Worm (Caenorhabditis elegans): Measurements from ENCODE around the gene glb-20.

Gene glb-20

DNA sequence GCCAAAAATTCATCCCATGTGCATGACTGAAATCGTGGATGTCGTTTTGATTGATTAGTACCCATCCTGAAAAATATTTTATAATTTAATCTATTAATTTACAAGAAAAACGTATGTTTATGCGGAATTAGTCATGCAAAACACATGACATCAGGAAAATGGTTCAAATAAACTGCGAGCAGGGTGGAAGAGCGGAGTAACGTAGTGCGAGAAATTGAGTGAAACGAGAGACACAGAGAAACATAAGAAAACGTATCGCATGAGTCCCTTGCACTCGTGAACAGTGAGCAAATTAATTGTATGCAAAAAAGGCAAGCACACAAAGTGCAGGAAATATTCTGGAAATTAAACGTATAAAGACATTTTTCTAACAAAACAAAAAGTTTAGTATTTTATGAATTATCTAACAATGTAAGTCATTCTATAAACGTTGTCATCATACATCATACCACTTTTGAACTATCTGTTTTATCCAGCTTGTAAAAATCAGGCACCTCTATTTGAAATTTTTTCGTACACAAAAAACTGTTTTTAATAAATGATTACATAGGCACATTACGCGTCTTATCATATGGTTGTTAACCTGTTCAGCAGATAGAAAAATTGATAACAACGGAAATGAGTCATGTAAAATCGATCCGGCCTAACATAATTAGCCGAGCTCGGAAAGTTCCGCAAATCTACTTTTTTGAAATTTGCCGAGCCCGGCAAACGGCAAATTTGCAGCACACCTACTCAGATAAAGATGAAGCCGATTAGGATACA is 40.2 kb upstream of the glb-20 start, which contains the start of gene F54B11.5:
TSS of gene F54B11.5 (minus strand) at position 66 of the 765 bp plus-strand sequence.
- TF ChIP-seq unc-62 (GFP tag; optimal IDR thresholded peaks at IDR 0.05) (peak; percentile 14), ces-1 (GFP tag; optimal IDR thresholded peaks at IDR 0.05) (peak; percentile 30), bed-3 (GFP tag; optimal IDR thresholded peaks at IDR 0.05) (no peak), mep-1 (tag; optimal IDR thresholded peaks at IDR 0.05) (peak; percentile 33), lin-13 (tag; optimal IDR thresholded peaks at IDR 0.05) (peak; percentile 15), nhr-28 (tag; optimal IDR thresholded peaks at IDR 0.05) (no peak), lsy-2 (tag; optimal IDR thresholded peaks at IDR 0.05) (no peak), hlh-1 (tag; optimal IDR thresholded peaks at IDR 0.05) (no peak), M03D4.4 (tag; optimal IDR thresholded peaks at IDR 0.05) (no peak)

DNA sequence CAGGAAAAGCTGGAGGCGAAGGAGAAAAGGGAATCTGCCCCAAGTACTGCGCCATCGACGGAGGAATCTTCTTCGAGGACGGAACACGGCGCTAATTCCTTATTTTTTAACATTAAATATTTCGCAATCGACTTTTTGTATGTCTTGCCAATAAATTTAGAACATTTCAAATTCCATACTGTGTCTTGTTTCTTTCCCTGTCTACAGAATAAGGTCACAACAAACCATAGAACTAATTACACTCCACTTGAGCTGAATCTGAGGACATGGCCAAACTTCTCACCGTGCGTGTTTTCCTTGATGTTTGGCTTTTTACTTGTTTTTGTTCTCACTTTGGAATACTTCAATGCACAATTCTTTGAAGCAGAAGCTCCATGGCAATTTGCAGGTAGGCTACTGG is 36.4 kb upstream of the glb-20 start, which contains the start of gene F54B11.4:
TSS of gene F54B11.4 (plus strand) at position 301 of the 400 bp plus-strand sequence.
- no peak for TF ChIP-seq zip-8 (tag; optimal IDR thresholded peaks at IDR 0.05)
- no peak for TF ChIP-seq mab-5 (tag; optimal IDR thresholded peaks at IDR 0.05)
- no peak for TF ChIP-seq flh-1 (GFP tag; optimal IDR thresholded peaks at IDR 0.05)
- no peak for TF ChIP-seq nhr-2 (tag; optimal IDR thresholded peaks at IDR 0.05)

DNA sequence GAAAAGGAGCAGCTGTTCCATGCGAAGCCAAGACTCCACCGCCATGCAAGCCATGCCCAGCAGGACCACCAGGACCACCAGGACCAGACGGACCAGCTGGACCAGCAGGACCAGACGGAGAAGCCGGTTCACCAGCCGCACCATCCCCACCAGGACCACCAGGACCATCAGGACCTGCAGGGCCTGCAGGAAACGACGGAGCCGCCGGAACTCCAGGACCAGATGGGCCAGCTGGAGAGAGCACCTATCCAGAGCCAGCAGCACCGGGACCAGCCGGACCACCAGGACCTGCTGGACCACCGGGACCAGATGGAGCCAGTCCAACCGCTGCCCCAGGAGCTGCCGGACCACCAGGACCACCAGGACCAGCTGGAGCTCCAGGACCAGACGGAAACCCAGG is 36.0 kb upstream of the glb-20 start:
- TF ChIP-seq M03D4.4 (tag; optimal IDR thresholded peaks at IDR 0.05), result no peak
- no peak for TF ChIP-seq unc-120 (tag; optimal IDR thresholded peaks at IDR 0.05; ENCODE audit: poor library complexity, severe bottlenecking)
- TF ChIP-seq ceh-83 (GFP tag; optimal IDR thresholded peaks at IDR 0.05), result no peak
- no peak for TF ChIP-seq drap-1 (GFP tag; optimal IDR thresholded peaks at IDR 0.05)
- TF ChIP-seq lin-32 (GFP tag; optimal IDR thresholded peaks at IDR 0.05), result no peak
- TF ChIP-seq sptf-1 (tag; optimal IDR thresholded peaks at IDR 0.05), result no peak
- TF ChIP-seq mep-1 (tag; optimal IDR thresholded peaks at IDR 0.05), result no peak
- TF ChIP-seq ceh-43 (GFP tag; optimal IDR thresholded peaks at IDR 0.05), result no peak
- no peak for TF ChIP-seq tbx-8 (GFP tag; optimal IDR thresholded peaks at IDR 0.05)
- no peak for TF ChIP-seq nhr-2 (tag; optimal IDR thresholded peaks at IDR 0.05)
- TF ChIP-seq ztf-11 (tag; optimal IDR thresholded peaks at IDR 0.05), result no peak
- TF ChIP-seq hlh-1 (tag; optimal IDR thresholded peaks at IDR 0.05), result no peak
- no peak for TF ChIP-seq sem-2 (GFP tag; optimal IDR thresholded peaks at IDR 0.05)
- no peak for TF ChIP-seq flh-1 (GFP tag; optimal IDR thresholded peaks at IDR 0.05)
- TF ChIP-seq lsy-2 (tag; optimal IDR thresholded peaks at IDR 0.05), result no peak

DNA sequence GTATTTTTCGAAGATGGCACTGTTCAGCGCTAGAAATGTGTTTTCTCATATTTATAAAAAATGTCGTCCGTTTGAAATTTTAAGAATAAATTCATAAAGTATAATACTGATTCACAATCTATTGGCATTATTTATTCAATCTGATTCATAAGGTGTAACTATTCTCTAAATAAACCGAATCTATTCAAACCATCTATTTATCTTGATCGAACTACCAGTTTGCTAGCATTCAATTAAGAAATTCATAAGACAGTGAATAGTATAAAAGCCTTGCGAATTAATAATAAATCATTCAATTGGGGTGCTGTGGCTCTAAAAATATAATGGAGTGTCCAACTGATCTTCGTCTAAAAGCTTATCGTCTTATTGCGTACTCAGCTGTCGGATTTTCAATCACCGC is 35.2 kb upstream of the glb-20 start, which contains the start of gene col-44:
TSS of gene col-44 (plus strand) at position 301 of the 400 bp plus-strand sequence.
- TF ChIP-seq zip-8 (tag; optimal IDR thresholded peaks at IDR 0.05) (no peak), elt-3 (tag; optimal IDR thresholded peaks at IDR 0.05) (no peak), nhr-28 (tag; optimal IDR thresholded peaks at IDR 0.05) (no peak), lin-32 (GFP tag; optimal IDR thresholded peaks at IDR 0.05) (no peak), bed-3 (GFP tag; optimal IDR thresholded peaks at IDR 0.05) (no peak), tbx-8 (GFP tag; optimal IDR thresholded peaks at IDR 0.05) (no peak), hlh-1 (tag; optimal IDR thresholded peaks at IDR 0.05) (no peak), ces-1 (GFP tag; optimal IDR thresholded peaks at IDR 0.05) (no peak), mab-5 (tag; optimal IDR thresholded peaks at IDR 0.05) (no peak), lin-13 (tag; optimal IDR thresholded peaks at IDR 0.05) (no peak), pha-4 (tag; optimal IDR thresholded peaks at IDR 0.05) (no peak)

DNA sequence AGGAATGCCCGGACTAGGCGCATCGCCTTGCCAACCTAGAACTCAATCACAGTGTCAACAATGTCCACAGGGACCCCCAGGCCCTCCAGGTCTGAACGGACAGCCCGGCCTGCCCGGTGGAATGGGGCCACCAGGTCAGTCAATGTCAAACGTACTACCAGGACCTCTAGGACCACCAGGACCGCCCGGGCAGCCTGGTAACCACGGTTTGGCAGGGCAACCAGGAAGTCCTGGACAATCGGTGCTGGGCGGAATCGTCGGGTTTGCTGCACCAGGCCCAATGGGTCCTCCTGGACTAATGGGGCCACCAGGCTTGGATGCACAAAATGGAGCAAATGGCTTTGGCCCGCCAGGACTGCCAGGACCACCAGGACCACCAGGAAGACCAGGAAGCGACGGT is 34.7 kb upstream of the glb-20 start:
- TF ChIP-seq ceh-43 (GFP tag; optimal IDR thresholded peaks at IDR 0.05), result no peak
- no peak for TF ChIP-seq nhr-2 (tag; optimal IDR thresholded peaks at IDR 0.05)
- TF ChIP-seq sptf-1 (tag; optimal IDR thresholded peaks at IDR 0.05), result no peak
- TF ChIP-seq ceh-39 (tag; optimal IDR thresholded peaks at IDR 0.05), result no peak
- TF ChIP-seq ztf-11 (tag; optimal IDR thresholded peaks at IDR 0.05), result no peak
- TF ChIP-seq unc-39 (tag; optimal IDR thresholded peaks at IDR 0.05), result no peak
- no peak for TF ChIP-seq elt-3 (tag; optimal IDR thresholded peaks at IDR 0.05)
- TF ChIP-seq mls-2 (tag; optimal IDR thresholded peaks at IDR 0.05), result no peak
- TF ChIP-seq bed-3 (GFP tag; optimal IDR thresholded peaks at IDR 0.05), result no peak
- TF ChIP-seq blmp-1 (tag; optimal IDR thresholded peaks at IDR 0.05), result no peak
- TF ChIP-seq nhr-12 (tag; optimal IDR thresholded peaks at IDR 0.05), result no peak
- no peak for TF ChIP-seq sem-2 (GFP tag; optimal IDR thresholded peaks at IDR 0.05)
- no peak for TF ChIP-seq hlh-1 (tag; optimal IDR thresholded peaks at IDR 0.05)
- TF ChIP-seq zip-8 (tag; optimal IDR thresholded peaks at IDR 0.05), result no peak
- TF ChIP-seq ceh-83 (GFP tag; optimal IDR thresholded peaks at IDR 0.05), result no peak
- TF ChIP-seq lsy-2 (tag; optimal IDR thresholded peaks at IDR 0.05), result no peak
- no peak for TF ChIP-seq mep-1 (tag; optimal IDR thresholded peaks at IDR 0.05)

Measured in whole organism, mixed stage, embryonic.